Fruit fly (Drosophila melanogaster): ENCODE data around the gene Obp83b.

The Obp83b gene

DNA sequence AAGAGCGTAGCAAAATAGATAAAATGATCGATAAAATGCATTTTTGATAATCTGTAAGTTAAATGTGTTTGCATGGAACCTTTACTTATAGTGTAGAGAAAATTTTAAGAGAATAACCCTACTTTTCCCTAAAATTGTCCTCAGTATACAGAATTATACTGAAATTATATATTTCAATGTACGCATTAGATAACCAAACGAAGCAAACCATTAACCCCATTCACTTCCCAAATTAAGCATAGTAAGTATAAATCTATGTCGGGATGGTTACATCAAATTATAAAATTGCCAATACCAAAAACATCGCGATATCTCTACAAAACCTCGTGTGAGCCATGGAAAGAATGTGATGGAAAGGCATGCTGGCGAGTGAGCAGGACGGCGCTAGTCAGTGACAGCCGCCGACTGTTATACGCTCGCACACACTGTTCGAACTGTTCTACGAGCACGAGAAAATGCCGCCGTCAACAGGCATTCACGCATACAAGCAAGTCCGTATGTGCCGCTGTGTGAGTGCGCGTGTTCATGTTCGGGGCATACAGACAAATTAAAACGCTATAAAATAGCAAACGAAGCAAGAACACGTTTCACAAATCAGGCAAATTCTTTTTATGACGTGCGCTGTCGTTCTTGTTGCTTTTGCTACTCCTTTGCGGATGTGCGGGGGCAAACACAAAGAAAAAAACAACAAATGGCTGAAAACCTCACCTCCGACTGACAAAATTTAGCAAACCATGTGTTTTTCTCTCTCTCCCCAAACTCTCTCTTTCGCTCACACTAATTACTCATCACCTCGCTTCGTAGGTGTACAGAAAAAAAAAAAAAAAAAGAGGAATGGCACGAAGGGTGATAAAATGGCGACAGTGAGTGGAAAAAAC lies 30.7 kb upstream of the Obp83b start (continued):
- TF ChIP-seq Nf-YB (GFP tag; optimal IDR thresholded peaks at IDR 0.05) (peak; percentile 1), CG14860 (GFP tag; IDR thresholded peaks at IDR 0.05; ENCODE audit: partially characterized antibody) (no peak), aop (GFP tag; IDR thresholded peaks at IDR 0.05) (no peak), Vsx1 (GFP tag; optimal IDR thresholded peaks at IDR 0.05) (no peak), chif (GFP tag; optimal IDR thresholded peaks at IDR 0.05) (no peak), al (GFP tag; IDR thresholded peaks at IDR 0.05) (no peak), NFAT (GFP tag; IDR thresholded peaks at IDR 0.05) (peak; percentile 60; the same call in 1 of the 2 replicates), CG12104 (GFP tag; optimal IDR thresholded peaks at IDR 0.05) (no peak), lab (GFP tag; optimal IDR thresholded peaks at IDR 0.05) (peak; percentile 31), hth (optimal IDR thresholded peaks at IDR 0.05) (no peak), Deaf1 (tag; optimal IDR thresholded peaks at IDR 0.05) (peak; percentile 62), CG3163 (GFP tag; optimal IDR thresholded peaks at IDR 0.05) (no peak), yki (optimal IDR thresholded peaks at IDR 0.05) (no peak), CG32767 (GFP tag; IDR thresholded peaks at IDR 0.05) (peak; percentile 92), HmgD (GFP tag; optimal IDR thresholded peaks at IDR 0.05) (peak; percentile 55), lilli (GFP tag; optimal IDR thresholded peaks at IDR 0.05) (peak; percentile 47), CG8478 (optimal IDR thresholded peaks at IDR 0.05) (peak; percentile 54), Max (GFP tag; optimal IDR thresholded peaks at IDR 0.05) (peak; percentile 80), CG33557 (GFP tag; optimal IDR thresholded peaks at IDR 0.05) (no peak), CG34376 (GFP tag; optimal IDR thresholded peaks at IDR 0.05) (peak; percentile 35), zen (tag; optimal IDR thresholded peaks at IDR 0.05) (peak; percentile 40), Elba2 (GFP tag; optimal IDR thresholded peaks at IDR 0.05) (no peak), Hmx (GFP tag; optimal IDR thresholded peaks at IDR 0.05) (no peak), Aef1 (GFP tag; IDR thresholded peaks at IDR 0.05) (no peak), ttk (GFP tag; IDR thresholded peaks at IDR 0.05) (no peak), Fer2 (tag; optimal IDR thresholded peaks at IDR 0.05) (no peak), Med (GFP tag) (peak; percentile 80), eve (GFP tag; optimal IDR thresholded peaks at IDR 0.05) (no peak), CG4282 (GFP tag; optimal IDR thresholded peaks at IDR 0.05) (no peak), Sry-δ (GFP tag; optimal IDR thresholded peaks at IDR 0.05) (no peak), hbn (GFP tag; IDR thresholded peaks at IDR 0.05; ENCODE audit: partially characterized antibody) (peak; percentile 19; the same call in 1 of the 2 replicates), NC2β (GFP tag; optimal IDR thresholded peaks at IDR 0.05) (no peak), CG12942 (GFP tag; optimal IDR thresholded peaks at IDR 0.05) (no peak), CG9876 (GFP tag; optimal IDR thresholded peaks at IDR 0.05) (no peak), Myb (GFP tag; optimal IDR thresholded peaks at IDR 0.05) (no peak), cad (GFP tag; optimal IDR thresholded peaks at IDR 0.05) (peak; percentile 7), gem (tag; optimal IDR thresholded peaks at IDR 0.05) (peak; percentile 30), CG3847 (GFP tag; IDR thresholded peaks at IDR 0.05) (no peak), kay (GFP tag; optimal IDR thresholded peaks at IDR 0.05) (peak; percentile 39), ken (GFP tag; IDR thresholded peaks at IDR 0.05) (peak; percentile 38; the same call in 1 of the 3 replicates), CG7271 (tag; optimal IDR thresholded peaks at IDR 0.05) (no peak), tll (GFP tag; optimal IDR thresholded peaks at IDR 0.05) (no peak), unpg (GFP tag; optimal IDR thresholded peaks at IDR 0.05) (no peak), CG7928 (GFP tag; optimal IDR thresholded peaks at IDR 0.05) (no peak), bcd (GFP tag; optimal IDR thresholded peaks at IDR 0.05) (no peak), lbe (GFP tag; optimal IDR thresholded peaks at IDR 0.05) (peak; percentile 50), gcm2 (GFP tag; optimal IDR thresholded peaks at IDR 0.05) (no peak), CG42726 (GFP tag; IDR thresholded peaks at IDR 0.05; ENCODE audit: partially characterized antibody) (no peak), gcm (GFP tag; optimal IDR thresholded peaks at IDR 0.05) (no peak)

All from whole organism, embryonic.